Fruit fly (Drosophila melanogaster): ENCODE data around the gene Zip71B.

Gene Zip71B

DNA sequence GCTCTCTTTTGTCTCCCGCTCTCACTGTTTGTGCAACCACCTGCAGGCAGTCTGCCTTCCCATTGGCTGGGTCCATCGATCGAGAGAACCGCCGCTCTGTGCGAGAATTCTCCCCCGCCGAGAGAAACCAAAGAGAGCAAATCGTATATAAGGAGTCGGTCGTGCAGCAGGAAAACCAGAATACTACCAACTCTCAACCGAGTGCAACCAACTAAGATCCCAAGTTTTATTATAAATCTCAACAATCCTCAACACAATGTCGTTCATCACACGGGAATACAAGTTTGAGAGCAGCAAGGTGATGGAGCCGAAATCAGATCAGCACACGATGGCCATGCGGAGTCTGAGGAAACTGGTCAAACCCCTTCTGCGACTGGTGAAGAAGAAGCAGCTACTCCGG lies 22.9 kb upstream of the Zip71B start, which contains the start of gene Tom (continued):
- TF ChIP-seq sens (GFP tag) (peak; percentile 65), prd (optimal IDR thresholded peaks at IDR 0.05) (no peak), prd (GFP tag; IDR thresholded peaks at IDR 0.05) (peak; percentile 11; the same call in 1 of the 3 replicates), Elba2 (GFP tag; optimal IDR thresholded peaks at IDR 0.05) (peak; percentile 50), CG3163 (GFP tag; optimal IDR thresholded peaks at IDR 0.05) (peak; percentile 10), p53 (GFP tag; optimal IDR thresholded peaks at IDR 0.05) (peak; percentile 83), sens-2 (GFP tag; IDR thresholded peaks at IDR 0.05) (no peak), NC2β (GFP tag; optimal IDR thresholded peaks at IDR 0.05) (peak; percentile 49), vnd (GFP tag; IDR thresholded peaks at IDR 0.05; ENCODE audit: partially characterized antibody) (no peak), Ada2b (GFP tag; IDR thresholded peaks at IDR 0.05) (no peak), CG1603 (tag; optimal IDR thresholded peaks at IDR 0.05) (peak; percentile 18), vvl (GFP tag; IDR thresholded peaks at IDR 0.05) (peak; percentile 3; the same call in 1 of the 2 replicates), CG12942 (GFP tag; optimal IDR thresholded peaks at IDR 0.05) (no peak), Trl (optimal IDR thresholded peaks at IDR 0.05) (peak in 1 of 2 experiments; percentile 99), Trl (GFP tag; optimal IDR thresholded peaks at IDR 0.05) (no peak), lbe (GFP tag; optimal IDR thresholded peaks at IDR 0.05) (peak; percentile 10), Jarid2 (GFP tag; optimal IDR thresholded peaks at IDR 0.05) (peak; percentile 67), al (GFP tag; IDR thresholded peaks at IDR 0.05) (no peak), kni (GFP tag; optimal IDR thresholded peaks at IDR 0.05) (peak; percentile 98), chm (GFP tag; IDR thresholded peaks at IDR 0.05) (peak; percentile 84; the same call in 1 of the 2 replicates), ase (GFP tag; IDR thresholded peaks at IDR 0.05) (no peak), Tbp (GFP tag; optimal IDR thresholded peaks at IDR 0.05) (peak; percentile 92), cad (GFP tag; optimal IDR thresholded peaks at IDR 0.05) (peak; percentile 22), lilli (GFP tag; optimal IDR thresholded peaks at IDR 0.05) (peak; percentile 52), nom (GFP tag; optimal IDR thresholded peaks at IDR 0.05) (peak; percentile 32), fd102C (GFP tag; optimal IDR thresholded peaks at IDR 0.05) (peak; percentile 50), Opbp (GFP tag; IDR thresholded peaks at IDR 0.05; ENCODE audit: partially characterized antibody) (0 out of 3 replicates have a peak, but pooled peaks have one; percentile 19), pros (GFP tag; optimal IDR thresholded peaks at IDR 0.05) (peak; percentile 71), Deaf1 (tag; optimal IDR thresholded peaks at IDR 0.05) (peak; percentile 13), Dll (GFP tag; IDR thresholded peaks at IDR 0.05; ENCODE audit: partially characterized antibody) (no peak), zen (tag; optimal IDR thresholded peaks at IDR 0.05) (peak; percentile 6), CG10147 (GFP tag; optimal IDR thresholded peaks at IDR 0.05) (no peak), yki (optimal IDR thresholded peaks at IDR 0.05) (peak; percentile 93), CG12659 (GFP tag; optimal IDR thresholded peaks at IDR 0.05) (no peak), Antp (GFP tag; optimal IDR thresholded peaks at IDR 0.05) (peak; percentile 4), fu2 (GFP tag; optimal IDR thresholded peaks at IDR 0.05) (no peak), CG33213 (GFP tag; optimal IDR thresholded peaks at IDR 0.05) (peak; percentile 40), Nf-YB (GFP tag; optimal IDR thresholded peaks at IDR 0.05) (peak; percentile 96)

DNA sequence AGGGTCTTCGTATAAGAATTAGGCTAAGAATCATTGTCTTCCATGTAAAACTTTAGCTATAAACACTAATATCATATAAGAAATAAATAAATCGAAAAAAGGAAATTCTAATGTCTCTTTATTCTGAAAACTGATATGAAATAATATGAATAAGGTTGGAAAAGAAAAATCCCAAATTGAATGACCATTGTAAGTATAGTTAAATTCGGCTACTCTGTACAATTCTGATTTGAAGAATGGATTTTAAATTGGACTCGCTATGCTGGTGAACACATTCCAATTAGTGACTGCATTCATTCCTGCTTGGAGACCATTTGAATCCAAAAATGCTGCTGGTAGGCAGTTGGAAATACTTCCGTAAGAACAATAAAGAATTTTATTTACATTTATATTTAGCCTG lies 21.9 kb upstream of the Zip71B start:
- peak; percentile 9 for TF ChIP-seq gcm (GFP tag; optimal IDR thresholded peaks at IDR 0.05)
- peak; percentile 48 for TF ChIP-seq zen (tag; optimal IDR thresholded peaks at IDR 0.05)
- peak; percentile 36 for TF ChIP-seq sens (GFP tag)
- no peak for TF ChIP-seq CG8089 (GFP tag; optimal IDR thresholded peaks at IDR 0.05)
- TF ChIP-seq insv (GFP tag; optimal IDR thresholded peaks at IDR 0.05) = peak in 1 of 2 experiments; percentile 98
